Worm (Caenorhabditis elegans) whole organism, mixed stage, embryonic: ENCODE results near the gene aat-4.

Experiments used
- M03D4.4 ChIP-seq: sonication (generic microtip); optimal IDR thresholded peaks from 2 replicates; lab custom pipeline; 2017; ENCODE audit warnings: mild to moderate bottlenecking, missing genetic modification characterization, missing compliant biosample characterization
- bed-3 ChIP-seq: fragments of 200-800 bp; sonication (Bioruptor generic); optimal IDR thresholded peaks from 3 replicates; lab custom pipeline; 2018; ENCODE audit warnings: mild to moderate bottlenecking, missing genetic modification characterization, moderate library complexity, missing compliant biosample characterization
- blmp-1 ChIP-seq: fragments of 150-350 bp; optimal IDR thresholded peaks from 2 replicates; lab custom pipeline; 2014; ENCODE audit warnings: missing biosample characterization, missing genetic modification characterization
- ceh-39 ChIP-seq: fragments of 150-350 bp; optimal IDR thresholded peaks from 2 replicates; lab custom pipeline; 2014; ENCODE audit warnings: missing biosample characterization, missing genetic modification characterization
- ceh-43 ChIP-seq: fragments of 200-800 bp; sonication (Bioruptor generic); optimal IDR thresholded peaks from 2 replicates; lab custom pipeline; 2018; ENCODE audit warnings: mild to moderate bottlenecking, missing genetic modification characterization, moderate library complexity, missing compliant biosample characterization
- ceh-83 ChIP-seq: fragments of 200-800 bp; sonication (Bioruptor generic); optimal IDR thresholded peaks from 2 replicates; lab custom pipeline; 2018; ENCODE audit warnings: mild to moderate bottlenecking, missing genetic modification characterization, missing compliant biosample characterization
- ces-1 ChIP-seq: fragments of 150-350 bp; optimal IDR thresholded peaks from 2 replicates; lab custom pipeline; 2014; ENCODE audit warnings: missing biosample characterization, missing genetic modification reagents, missing genetic modification characterization
- cnd-1 ChIP-seq: fragments of 200-800 bp; sonication (Bioruptor generic); optimal IDR thresholded peaks from 2 replicates; lab custom pipeline; 2018; ENCODE audit warnings: mild to moderate bottlenecking, missing genetic modification characterization, missing compliant biosample characterization
- drap-1 ChIP-seq: fragments of 200-800 bp; sonication (Bioruptor generic); optimal IDR thresholded peaks from 3 replicates; lab custom pipeline; 2018; ENCODE audit warnings: mild to moderate bottlenecking, missing genetic modification characterization, missing compliant biosample characterization
- elt-1 ChIP-seq: sonication (generic microtip); optimal IDR thresholded peaks from 2 replicates; lab custom pipeline; 2017; ENCODE audit warnings: missing genetic modification characterization, mild to moderate bottlenecking, missing compliant biosample characterization, antibody characterized with exemption, moderate library complexity, borderline replicate concordance; ENCODE audit not compliant: insufficient read depth
- elt-3 ChIP-seq: fragments of 150-350 bp; optimal IDR thresholded peaks from 2 replicates; lab custom pipeline; 2014; ENCODE audit warnings: missing biosample characterization, missing genetic modification characterization
- flh-1 ChIP-seq: fragments of 200-800 bp; sonication (Bioruptor generic); optimal IDR thresholded peaks from 2 replicates; lab custom pipeline; 2018; ENCODE audit warnings: mild to moderate bottlenecking, missing genetic modification characterization, moderate library complexity, missing compliant biosample characterization
- ham-2 ChIP-seq: fragments of 200-800 bp; sonication (Bioruptor generic); optimal IDR thresholded peaks from 2 replicates; lab custom pipeline; 2018; ENCODE audit warnings: mild to moderate bottlenecking, missing genetic modification characterization, missing compliant biosample characterization
- hlh-1 ChIP-seq: fragments of 150-350 bp; optimal IDR thresholded peaks from 2 replicates; lab custom pipeline; 2014; ENCODE audit warnings: missing biosample characterization, missing genetic modification reagents, missing genetic modification characterization
- lin-13 ChIP-seq: fragments of 150-350 bp; optimal IDR thresholded peaks from 2 replicates; lab custom pipeline; 2014; ENCODE audit warnings: missing biosample characterization, missing genetic modification characterization
- lin-32 ChIP-seq: fragments of 200-800 bp; sonication (Bioruptor generic); optimal IDR thresholded peaks from 2 replicates; lab custom pipeline; 2018; ENCODE audit warnings: mild to moderate bottlenecking, missing genetic modification characterization, missing compliant biosample characterization
- lsy-2 ChIP-seq: fragments of 150-350 bp; optimal IDR thresholded peaks from 2 replicates; lab custom pipeline; 2014; ENCODE audit warnings: missing biosample characterization, missing genetic modification characterization
- mab-5 ChIP-seq: fragments of 150-350 bp; optimal IDR thresholded peaks from 2 replicates; lab custom pipeline; 2014; ENCODE audit warnings: missing biosample characterization, missing genetic modification characterization
- mep-1 ChIP-seq: fragments of 150-350 bp; optimal IDR thresholded peaks from 2 replicates; lab custom pipeline; 2017; ENCODE audit warnings: missing biosample characterization, missing genetic modification reagents, missing genetic modification characterization, inconsistent platforms
- mls-2 ChIP-seq: sonication (generic microtip); optimal IDR thresholded peaks from 2 replicates; lab custom pipeline; 2016; ENCODE audit warnings: mild to moderate bottlenecking, missing genetic modification characterization, moderate library complexity, missing compliant biosample characterization
- nhr-12 ChIP-seq: fragments of 150-350 bp; optimal IDR thresholded peaks from 2 replicates; lab custom pipeline; 2014; ENCODE audit warnings: missing biosample characterization, missing genetic modification characterization
- nhr-2 ChIP-seq: fragments of 150-350 bp; optimal IDR thresholded peaks from 2 replicates; lab custom pipeline; 2014; ENCODE audit warnings: missing biosample characterization, missing genetic modification characterization
- nhr-237 ChIP-seq: fragments of 150-350 bp; optimal IDR thresholded peaks from 2 replicates; lab custom pipeline; 2014; ENCODE audit warnings: missing biosample characterization, missing genetic modification characterization
- nhr-28 ChIP-seq: fragments of 150-350 bp; optimal IDR thresholded peaks from 2 replicates; lab custom pipeline; 2014; ENCODE audit warnings: missing biosample characterization, missing genetic modification characterization
- nhr-76 ChIP-seq: sonication (generic microtip); optimal IDR thresholded peaks from 2 replicates; lab custom pipeline; 2017; ENCODE audit warnings: missing biosample characterization, missing genetic modification characterization
- pha-4 ChIP-seq: fragments of 150-350 bp; optimal IDR thresholded peaks from 2 replicates; lab custom pipeline; 2018; ENCODE audit warnings: missing biosample characterization, missing genetic modification reagents, missing genetic modification characterization
- sem-2 ChIP-seq: fragments of 200-800 bp; sonication (Bioruptor generic); optimal IDR thresholded peaks from 2 replicates; lab custom pipeline; 2018; ENCODE audit warnings: mild to moderate bottlenecking, missing genetic modification characterization, missing compliant biosample characterization
- snpc-4 ChIP-seq: fragments of 150-350 bp; optimal IDR thresholded peaks from 2 replicates; lab custom pipeline; 2014; ENCODE audit warnings: missing biosample characterization, missing genetic modification characterization
- sptf-1 ChIP-seq: sonication (generic microtip); optimal IDR thresholded peaks from 2 replicates; lab custom pipeline; 2017; ENCODE audit warnings: mild to moderate bottlenecking, missing genetic modification characterization, moderate library complexity, missing compliant biosample characterization
- tbx-8 ChIP-seq: fragments of 200-800 bp; sonication (Bioruptor generic); optimal IDR thresholded peaks from 2 replicates; lab custom pipeline; 2018; ENCODE audit warnings: mild to moderate bottlenecking, missing genetic modification characterization, moderate library complexity, missing compliant biosample characterization
- unc-120 ChIP-seq: sonication (generic microtip); optimal IDR thresholded peaks from 2 replicates; lab custom pipeline; 2017; ENCODE audit warnings: missing genetic modification characterization, missing compliant biosample characterization; ENCODE audit not compliant: poor library complexity, severe bottlenecking
- unc-39 ChIP-seq: fragments of 150-350 bp; optimal IDR thresholded peaks from 2 replicates; lab custom pipeline; 2014; ENCODE audit warnings: missing biosample characterization, missing genetic modification characterization
- unc-62 ChIP-seq: fragments of 150-350 bp; optimal IDR thresholded peaks from 2 replicates; lab custom pipeline; 2014; ENCODE audit warnings: missing biosample characterization, missing genetic modification reagents, missing genetic modification characterization
- zip-8 ChIP-seq: fragments of 150-350 bp; optimal IDR thresholded peaks from 2 replicates; lab custom pipeline; 2014; ENCODE audit warnings: missing biosample characterization, missing genetic modification characterization
- ztf-11 ChIP-seq: fragments of 150-350 bp; optimal IDR thresholded peaks from 2 replicates; lab custom pipeline; 2014; ENCODE audit warnings: missing biosample characterization, missing genetic modification characterization

The aat-4 gene

DNA sequence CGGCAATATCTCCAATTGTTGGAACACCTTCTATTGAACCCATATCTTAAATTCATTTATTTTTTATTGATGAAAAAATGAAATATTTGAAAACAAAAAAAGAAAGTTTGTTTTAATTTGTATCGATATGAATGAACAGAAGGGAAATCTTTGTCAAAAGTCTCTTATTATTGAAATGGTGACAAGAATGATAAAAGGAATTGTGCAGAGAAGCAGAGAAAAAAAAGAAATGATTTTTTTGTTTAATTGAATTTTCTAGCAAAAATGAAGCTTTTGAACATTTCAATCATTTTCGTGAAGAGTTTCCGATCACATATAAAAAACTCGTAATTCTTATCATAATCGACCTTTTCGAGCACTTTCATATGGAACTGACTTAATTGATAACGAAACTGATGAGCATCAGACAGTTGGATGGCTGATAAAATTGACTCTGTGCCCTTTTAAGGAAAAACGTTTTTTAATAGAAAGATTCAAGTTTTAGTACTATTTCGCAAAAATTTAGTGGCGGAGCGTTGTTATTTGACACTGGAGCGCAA, at the start of gene aat-4, which contains the start of gene T13A10.1:
TSS of gene aat-4 (minus strand) at position 51 of the 539 bp plus-strand sequence.
TSS of gene T13A10.1 (plus strand) at position 411 of the 539 bp plus-strand sequence.
- TF ChIP-seq nhr-237 (tag; lab: Kevin White, UChicago), result no peak
- TF ChIP-seq flh-1, result no peak
- TF ChIP-seq ces-1 (GFP tag; lab: Kevin White, UChicago), result no peak
- no peak for TF ChIP-seq unc-62 (GFP tag; lab: Kevin White, UChicago)
- no peak for TF ChIP-seq blmp-1 (tag; lab: Kevin White, UChicago)
- no peak for TF ChIP-seq nhr-12 (tag; lab: Kevin White, UChicago)
- TF ChIP-seq sptf-1 (tag; lab: Kevin White, UChicago), result no peak
- TF ChIP-seq elt-1 (tag; lab: Kevin White, UChicago), result no peak
- no peak for TF ChIP-seq nhr-2 (tag; lab: Kevin White, UChicago)
- no peak for TF ChIP-seq zip-8
- no peak for TF ChIP-seq unc-120
- TF ChIP-seq M03D4.4, result no peak
- no peak for TF ChIP-seq unc-39 (tag; lab: Kevin White, UChicago)
- TF ChIP-seq nhr-76 (tag; lab: Kevin White, UChicago), result no peak
- no peak for TF ChIP-seq tbx-8
- TF ChIP-seq lin-13 (tag; lab: Kevin White, UChicago), result no peak

DNA sequence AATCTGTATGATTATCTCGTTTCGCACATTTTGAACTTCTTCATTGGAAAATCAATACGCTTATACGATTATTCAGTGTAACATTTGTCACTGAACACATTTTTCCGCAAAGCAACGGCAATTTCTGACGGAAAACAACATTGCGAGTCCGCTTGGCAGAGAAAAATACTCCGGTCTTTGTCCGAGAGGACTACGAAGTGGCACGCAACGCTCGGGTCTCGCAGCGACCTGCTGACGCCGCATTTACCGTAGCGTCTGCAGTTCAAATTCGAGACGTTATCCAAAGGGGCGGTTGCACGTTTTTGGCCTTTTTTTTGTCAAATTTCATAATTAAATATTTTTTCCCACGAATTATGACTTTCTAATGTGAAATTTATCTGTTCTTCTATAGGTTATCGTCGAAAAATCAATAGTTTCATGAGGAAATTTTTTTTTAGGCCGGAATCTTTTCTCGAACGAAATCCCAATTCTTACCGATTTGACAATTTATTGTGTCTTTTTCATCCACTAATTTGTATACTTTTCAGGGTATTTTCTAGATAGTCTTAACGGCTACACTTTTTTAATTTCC, 48.2 kb upstream of the aat-4 start, which contains the start of gene sqd-1:
TSS of gene sqd-1 (plus strand) at position 521 of the 571 bp plus-strand sequence.
- peak; percentile 46 for TF ChIP-seq nhr-2 (tag; lab: Kevin White, UChicago)
- peak; percentile 93 for TF ChIP-seq nhr-237 (tag; lab: Kevin White, UChicago)
- TF ChIP-seq elt-3 (tag; lab: Kevin White, UChicago), result no peak
- TF ChIP-seq mab-5, result no peak
- peak; percentile 72 for TF ChIP-seq mls-2 (tag; lab: Kevin White, UChicago)
- peak; percentile 84 for TF ChIP-seq mep-1 (tag; lab: Kevin White, UChicago)
- peak; percentile 69 for TF ChIP-seq unc-62 (GFP tag; lab: Kevin White, UChicago)
- TF ChIP-seq ceh-43 (GFP tag; lab: Kevin White, UChicago), result no peak
- TF ChIP-seq ceh-83 (GFP tag; lab: Kevin White, UChicago), result no peak
- TF ChIP-seq blmp-1 (tag; lab: Kevin White, UChicago), result no peak
- no peak for TF ChIP-seq nhr-12 (tag; lab: Kevin White, UChicago)
- peak; percentile 47 for TF ChIP-seq lin-32 (GFP tag; lab: Kevin White, UChicago)
- peak; percentile 64 for TF ChIP-seq ham-2 (GFP tag; lab: Kevin White, UChicago)
- peak; percentile 65 for TF ChIP-seq cnd-1
- TF ChIP-seq sptf-1 (tag; lab: Kevin White, UChicago), result peak; percentile 86
- peak; percentile 78 for TF ChIP-seq hlh-1
- no peak for TF ChIP-seq nhr-28
- TF ChIP-seq pha-4, result peak; percentile 98
- peak; percentile 68 for TF ChIP-seq unc-120
- peak; percentile 22 for TF ChIP-seq bed-3 (GFP tag; lab: Kevin White, UChicago)
- TF ChIP-seq ces-1 (GFP tag; lab: Kevin White, UChicago), result peak; percentile 76
- TF ChIP-seq ztf-11 (tag; lab: Kevin White, UChicago), result no peak
- TF ChIP-seq snpc-4 (tag; lab: Kevin White, UChicago), result no peak
- peak; percentile 72 for TF ChIP-seq drap-1 (GFP tag; lab: Kevin White, UChicago)
- no peak for TF ChIP-seq flh-1
- TF ChIP-seq ceh-39 (tag; lab: Kevin White, UChicago), result peak; percentile 80
- no peak for TF ChIP-seq zip-8
- no peak for TF ChIP-seq tbx-8
- TF ChIP-seq sem-2 (GFP tag; lab: Kevin White, UChicago), result no peak
- TF ChIP-seq lin-13 (tag; lab: Kevin White, UChicago), result peak; percentile 92
- no peak for TF ChIP-seq elt-1 (tag; lab: Kevin White, UChicago)
- TF ChIP-seq M03D4.4, result peak; percentile 76
- no peak for TF ChIP-seq unc-39 (tag; lab: Kevin White, UChicago)
- TF ChIP-seq lsy-2 (tag; lab: Kevin White, UChicago), result peak; percentile 97
- no peak for TF ChIP-seq nhr-76 (tag; lab: Kevin White, UChicago)

- no peak for TF ChIP-seq ztf-11 (tag; lab: Kevin White, UChicago)
- no peak for TF ChIP-seq blmp-1 (tag; lab: Kevin White, UChicago)
- TF ChIP-seq bed-3 (GFP tag; lab: Kevin White, UChicago), result no peak
- TF ChIP-seq snpc-4 (tag; lab: Kevin White, UChicago), result no peak
- no peak for TF ChIP-seq unc-39 (tag; lab: Kevin White, UChicago)
- TF ChIP-seq M03D4.4, result no peak
- no peak for TF ChIP-seq sem-2 (GFP tag; lab: Kevin White, UChicago)
- peak; percentile 50 for TF ChIP-seq nhr-237 (tag; lab: Kevin White, UChicago)
- no peak for TF ChIP-seq elt-1 (tag; lab: Kevin White, UChicago)
- TF ChIP-seq tbx-8, result no peak
- peak; percentile 68 for TF ChIP-seq sptf-1 (tag; lab: Kevin White, UChicago)
- TF ChIP-seq mls-2 (tag; lab: Kevin White, UChicago), result no peak
- TF ChIP-seq unc-62 (GFP tag; lab: Kevin White, UChicago), result no peak
- TF ChIP-seq hlh-1, result no peak
- TF ChIP-seq drap-1 (GFP tag; lab: Kevin White, UChicago), result peak; percentile 12
- no peak for TF ChIP-seq ceh-83 (GFP tag; lab: Kevin White, UChicago)
- TF ChIP-seq lin-32 (GFP tag; lab: Kevin White, UChicago), result no peak
- TF ChIP-seq nhr-2 (tag; lab: Kevin White, UChicago), result peak; percentile 56
- TF ChIP-seq ham-2 (GFP tag; lab: Kevin White, UChicago), result no peak
- TF ChIP-seq mep-1 (tag; lab: Kevin White, UChicago), result peak; percentile 67
- TF ChIP-seq nhr-12 (tag; lab: Kevin White, UChicago), result no peak
- no peak for TF ChIP-seq nhr-76 (tag; lab: Kevin White, UChicago)
- no peak for TF ChIP-seq nhr-28
- TF ChIP-seq mab-5, result no peak
- no peak for TF ChIP-seq lin-13 (tag; lab: Kevin White, UChicago)
- TF ChIP-seq cnd-1, result no peak
- peak; percentile 77 for TF ChIP-seq lsy-2 (tag; lab: Kevin White, UChicago)
- no peak for TF ChIP-seq elt-3 (tag; lab: Kevin White, UChicago)
- no peak for TF ChIP-seq unc-120
- TF ChIP-seq flh-1, result no peak
- peak; percentile 93 for TF ChIP-seq zip-8
- TF ChIP-seq pha-4, result peak; percentile 54
- TF ChIP-seq ceh-43 (GFP tag; lab: Kevin White, UChicago), result peak; percentile 52
- peak; percentile 59 for TF ChIP-seq ceh-39 (tag; lab: Kevin White, UChicago)
- peak; percentile 98 for TF ChIP-seq ces-1 (GFP tag; lab: Kevin White, UChicago)
These were observed 46.1 kb upstream of the aat-4 start, which contains the start of gene Y73B6BL.29 for ce11 chrIV:6321667-6322066. TSS of gene Y73B6BL.29 (plus strand) at chrIV:6321929.
